Fruit fly (Drosophila melanogaster) Kc167 (cell line): ENCODE results near the gene meigo.

Source experiments
- h ChIP-seq: fragments of >200 bp; optimal IDR thresholded peaks from 3 replicates; lab custom pipeline; 2018; ENCODE audit warnings: missing external identifiers
- psq ChIP-seq: fragments of >200 bp; optimal IDR thresholded peaks from 2 replicates; lab custom pipeline; 2017; ENCODE audit warnings: missing external identifiers
- ttk ChIP-seq: sonication (Bioruptor generic); optimal IDR thresholded peaks from 2 replicates; lab custom pipeline; 2017; ENCODE audit warnings: missing external identifiers

DNA sequence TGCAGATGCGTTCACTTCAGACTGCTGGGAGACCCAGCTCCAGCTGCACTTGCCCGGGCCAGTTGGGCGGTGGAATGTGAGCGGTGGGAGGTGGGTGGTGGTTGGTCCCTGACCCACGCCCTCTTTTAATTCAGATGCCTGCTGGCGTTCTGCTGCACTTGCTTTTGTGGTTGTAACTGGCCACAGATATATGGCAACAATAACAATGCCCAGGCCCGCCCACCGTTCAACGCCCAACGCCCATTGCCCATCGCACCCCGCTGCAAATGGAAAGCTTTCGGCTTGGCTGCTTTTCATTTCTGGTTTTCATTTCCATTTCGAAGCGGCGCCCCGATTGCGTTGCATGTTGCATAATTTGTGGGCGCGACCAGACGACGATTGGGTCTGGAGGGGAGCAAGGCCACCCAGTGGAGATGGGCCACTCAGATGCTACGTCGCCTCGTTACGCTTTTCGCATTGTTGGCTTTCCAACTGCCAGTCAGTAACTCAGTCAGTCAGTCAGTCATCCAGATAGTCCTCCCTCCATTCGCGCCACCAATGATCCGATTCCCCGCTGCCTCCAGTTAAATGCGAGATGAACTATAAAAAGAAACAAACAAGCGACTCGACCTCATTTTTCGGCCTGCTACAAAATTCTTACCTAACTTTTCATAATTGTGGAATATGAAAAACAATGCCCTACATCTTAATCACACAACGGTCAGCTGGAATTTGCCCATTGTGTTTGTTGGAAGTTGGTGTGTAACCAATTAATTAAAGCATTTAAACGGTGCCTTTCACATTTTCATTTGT lies 47.6 kb upstream of the meigo start:
- TF ChIP-seq h (lab: Kevin White, UChicago) = no peak
- TF ChIP-seq ttk (lab: Kevin White, UChicago) = no peak
- no peak for TF ChIP-seq psq (lab: Kevin White, UChicago)
